Fruit fly (Drosophila melanogaster) whole organism, adult: ENCODE measurements around the gene CG6683.

ENCODE experiments used
- CG11617 ChIP-seq: fragments of 200-800 bp; sonication (Bioruptor generic); optimal IDR thresholded peaks from 2 replicates; lab custom pipeline; 2017; ENCODE audit warnings: mild to moderate bottlenecking, missing biosample characterization, missing genetic modification reagents, missing genetic modification characterization
- CG12768 ChIP-seq: fragments of 200-800 bp; sonication (Bioruptor generic); optimal IDR thresholded peaks from 2 replicates; lab custom pipeline; 2017; ENCODE audit warnings: missing biosample characterization, missing genetic modification characterization, mild to moderate bottlenecking, moderate library complexity, missing genetic modification reagents
- CG14711 ChIP-seq: fragments of 200-800 bp; sonication (Bioruptor generic); optimal IDR thresholded peaks from 2 replicates; lab custom pipeline; 2018; ENCODE audit warnings: missing biosample characterization, mild to moderate bottlenecking, missing genetic modification characterization, moderate library complexity
- CG1620 ChIP-seq: fragments of 200-800 bp; sonication (Bioruptor generic); optimal IDR thresholded peaks from 2 replicates; lab custom pipeline; 2016; ENCODE audit warnings: missing biosample characterization, missing genetic modification characterization
- CG33017 ChIP-seq: fragments of 200-800 bp; sonication (Bioruptor generic); optimal IDR thresholded peaks from 2 replicates; lab custom pipeline; 2018; ENCODE audit warnings: missing biosample characterization, mild to moderate bottlenecking, missing genetic modification characterization, moderate library complexity
- CG5204 ChIP-seq: fragments of 200-800 bp; sonication (Bioruptor generic); optimal IDR thresholded peaks from 2 replicates; lab custom pipeline; 2016; ENCODE audit warnings: missing biosample characterization, missing genetic modification characterization
- CG7045 ChIP-seq: fragments of 200-800 bp; sonication (Bioruptor generic); optimal IDR thresholded peaks from 2 replicates; lab custom pipeline; 2017; ENCODE audit warnings: missing biosample characterization, mild to moderate bottlenecking, missing genetic modification characterization
- CG7101 ChIP-seq: fragments of 200-800 bp; sonication (Bioruptor generic); optimal IDR thresholded peaks from 2 replicates; lab custom pipeline; 2018; ENCODE audit warnings: missing biosample characterization, mild to moderate bottlenecking, missing genetic modification characterization, moderate library complexity
- Clk ChIP-seq: fragments of 200-800 bp; sonication (Bioruptor generic); optimal IDR thresholded peaks from 2 replicates; lab custom pipeline; 2017; ENCODE audit warnings: missing biosample characterization, missing genetic modification characterization
- Crg-1 ChIP-seq: fragments of 200-800 bp; sonication (Bioruptor generic); optimal IDR thresholded peaks from 2 replicates; lab custom pipeline; 2016; ENCODE audit warnings: missing biosample characterization, missing genetic modification characterization
- Hr96 ChIP-seq: fragments of 200-800 bp; sonication (Bioruptor generic); optimal IDR thresholded peaks from 2 replicates; lab custom pipeline; 2016; ENCODE audit warnings: missing biosample characterization, missing genetic modification characterization
- Mnt ChIP-seq: fragments of 200-800 bp; sonication (Bioruptor generic); optimal IDR thresholded peaks from 2 replicates; lab custom pipeline; 2016; ENCODE audit warnings: missing biosample characterization, mild to moderate bottlenecking, missing genetic modification characterization
- bab1 ChIP-seq: fragments of 200-800 bp; sonication (Bioruptor generic); optimal IDR thresholded peaks from 3 replicates; lab custom pipeline; 2019; ENCODE audit warnings: missing biosample characterization, mild to moderate bottlenecking, missing genetic modification characterization, moderate library complexity
- cic ChIP-seq: fragments of 200-800 bp; sonication (Bioruptor generic); optimal IDR thresholded peaks from 2 replicates; lab custom pipeline; 2017; ENCODE audit warnings: missing biosample characterization, mild to moderate bottlenecking, missing genetic modification characterization, moderate library complexity
- cnc ChIP-seq, 2 experiments: fragments of >200 bp; optimal IDR thresholded peaks; 2 replicates each; lab custom pipeline; 2017
- kay ChIP-seq: fragments of 200-800 bp; sonication (Bioruptor generic); peaks from one replicate; lab custom pipeline; 2016; ENCODE audit warnings: missing biosample characterization, missing genetic modification characterization, borderline replicate concordance
- ovo ChIP-seq: fragments of 200-800 bp; sonication (Bioruptor generic); optimal IDR thresholded peaks from 2 replicates; lab custom pipeline; 2016; ENCODE audit warnings: missing biosample characterization, missing genetic modification characterization
- pad ChIP-seq: fragments of 200-800 bp; sonication (Bioruptor generic); optimal IDR thresholded peaks from 3 replicates; lab custom pipeline; 2017; ENCODE audit warnings: missing biosample characterization, missing genetic modification characterization, mild to moderate bottlenecking, moderate library complexity, missing genetic modification reagents
- tj ChIP-seq: fragments of 200-800 bp; sonication (Bioruptor generic); optimal IDR thresholded peaks from 3 replicates; lab custom pipeline; 2017; ENCODE audit warnings: missing biosample characterization, mild to moderate bottlenecking, missing genetic modification characterization, moderate library complexity
- toe ChIP-seq: fragments of 200-800 bp; sonication (Bioruptor generic); optimal IDR thresholded peaks from 2 replicates; lab custom pipeline; 2016; ENCODE audit warnings: missing biosample characterization, missing genetic modification characterization

Gene CG6683

DNA sequence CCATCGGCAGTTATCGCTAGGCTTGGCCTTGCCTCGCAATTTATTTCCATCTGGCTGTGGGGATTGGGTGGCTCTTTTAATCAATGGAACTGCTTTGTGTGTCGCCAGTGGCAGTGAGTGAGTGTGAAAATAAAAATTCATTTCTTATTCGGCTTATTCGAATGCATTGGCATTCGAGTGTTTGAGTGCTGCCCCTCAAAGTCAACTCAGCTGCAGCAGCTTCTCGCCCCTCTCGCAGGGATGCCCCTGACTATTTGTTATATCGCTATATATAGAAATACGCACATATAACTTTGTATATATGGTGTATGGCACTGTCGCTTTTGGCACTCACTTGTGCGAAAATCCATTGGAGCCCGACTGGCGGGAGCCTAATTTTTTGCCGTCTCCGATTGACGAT, 36.1 kb upstream of the CG6683 start:
- TF ChIP-seq cic (GFP tag; lab: Kevin White, UChicago) = no peak
- no peak for TF ChIP-seq CG12768 (GFP tag; lab: Kevin White, UChicago)
- TF ChIP-seq CG5204 (GFP tag; lab: Kevin White, UChicago) = no peak
- no peak for TF ChIP-seq tj (GFP tag; lab: Kevin White, UChicago)
- TF ChIP-seq Mnt (GFP tag; lab: Kevin White, UChicago) = no peak
- TF ChIP-seq cnc (optimal IDR thresholded peaks at IDR 0.05; lab: Kevin White, UChicago) = no peak

DNA sequence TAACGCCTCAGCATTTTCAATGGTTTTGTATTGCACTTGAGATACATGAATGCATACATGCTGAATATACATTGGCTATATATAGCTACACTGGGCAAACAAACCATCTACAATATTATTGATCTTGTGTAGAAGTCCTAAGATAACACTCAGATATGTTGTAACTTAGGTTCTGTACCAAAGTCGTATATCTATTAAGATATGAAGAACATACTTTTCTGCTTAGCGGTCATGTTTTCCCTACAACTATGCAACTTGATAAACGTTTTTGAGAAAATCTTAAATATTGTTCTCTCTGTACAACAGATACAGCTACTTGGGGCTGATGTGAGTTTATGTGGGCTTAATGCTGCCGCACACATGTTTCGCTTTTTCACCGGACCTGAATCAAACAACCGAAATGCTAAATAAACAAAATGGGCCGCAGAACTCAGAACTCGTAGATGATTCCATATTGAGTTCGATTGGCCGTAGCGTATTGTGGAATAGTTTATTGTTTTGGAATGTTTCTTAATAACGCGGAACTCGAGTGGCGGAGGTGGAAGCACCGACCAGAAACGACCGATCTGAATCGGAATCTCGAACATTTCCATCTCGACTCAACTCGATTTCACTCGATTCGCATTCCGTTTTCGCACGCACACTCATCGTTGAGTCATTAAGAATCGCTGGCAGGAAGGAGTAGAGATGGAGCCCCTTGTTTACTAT, 34.6 kb upstream of the CG6683 start:
- no peak for TF ChIP-seq CG1620
- TF ChIP-seq CG12768 (GFP tag; lab: Kevin White, UChicago) = no peak
- TF ChIP-seq CG14711 (tag; lab: Kevin White, UChicago) = peak; percentile 46
- no peak for TF ChIP-seq Hr96 (GFP tag; lab: Kevin White, UChicago)
- no peak for TF ChIP-seq cic (GFP tag; lab: Kevin White, UChicago)
- peak; percentile 28 for TF ChIP-seq bab1 (GFP tag; lab: Kevin White, UChicago)
- peak; percentile 97 for TF ChIP-seq tj (GFP tag; lab: Kevin White, UChicago)
- TF ChIP-seq CG7101 (tag; lab: Kevin White, UChicago) = peak; percentile 33
- TF ChIP-seq toe = no peak

DNA sequence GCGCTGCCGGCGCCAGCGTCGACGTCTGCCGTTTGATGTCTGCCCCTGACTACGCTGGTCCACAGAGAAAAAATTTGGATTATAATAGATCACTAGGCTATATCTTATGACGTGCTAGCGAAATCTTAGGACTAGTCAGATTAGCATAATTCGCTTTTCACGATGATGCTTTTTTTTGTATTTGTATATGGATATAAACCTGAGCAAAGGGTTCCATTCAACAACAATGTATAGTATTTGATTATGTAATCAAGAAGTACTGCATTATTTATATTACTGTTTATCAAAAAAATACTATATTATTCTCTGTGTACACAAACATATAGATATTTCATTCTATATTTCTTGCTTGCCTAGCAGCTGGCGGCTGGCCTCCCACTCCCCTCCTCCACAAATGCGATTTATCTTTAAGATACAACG, 32.4 kb upstream of the CG6683 start:
- TF ChIP-seq CG12768 (GFP tag; lab: Kevin White, UChicago) (peak; percentile 16), CG14711 (tag; lab: Kevin White, UChicago) (peak; percentile 52), CG5204 (GFP tag; lab: Kevin White, UChicago) (peak; percentile 29), tj (GFP tag; lab: Kevin White, UChicago) (peak; percentile 30), ovo (no peak), Hr96 (GFP tag; lab: Kevin White, UChicago) (no peak), CG33017 (tag; lab: Kevin White, UChicago) (peak; percentile 65), pad (GFP tag; lab: Kevin White, UChicago) (peak; percentile 14), CG11617 (GFP tag; lab: Kevin White, UChicago) (peak; percentile 41), Mnt (GFP tag; lab: Kevin White, UChicago) (no peak), kay (peak; percentile 91), Crg-1 (GFP tag; lab: Kevin White, UChicago) (no peak), cic (GFP tag; lab: Kevin White, UChicago) (peak; percentile 81), CG1620 (no peak), CG7045 (GFP tag; lab: Kevin White, UChicago) (peak; percentile 37), Clk (GFP tag; lab: Kevin White, UChicago) (no peak), CG7101 (tag; lab: Kevin White, UChicago) (peak; percentile 73), bab1 (GFP tag; lab: Kevin White, UChicago) (no peak), toe (peak; percentile 43)

DNA sequence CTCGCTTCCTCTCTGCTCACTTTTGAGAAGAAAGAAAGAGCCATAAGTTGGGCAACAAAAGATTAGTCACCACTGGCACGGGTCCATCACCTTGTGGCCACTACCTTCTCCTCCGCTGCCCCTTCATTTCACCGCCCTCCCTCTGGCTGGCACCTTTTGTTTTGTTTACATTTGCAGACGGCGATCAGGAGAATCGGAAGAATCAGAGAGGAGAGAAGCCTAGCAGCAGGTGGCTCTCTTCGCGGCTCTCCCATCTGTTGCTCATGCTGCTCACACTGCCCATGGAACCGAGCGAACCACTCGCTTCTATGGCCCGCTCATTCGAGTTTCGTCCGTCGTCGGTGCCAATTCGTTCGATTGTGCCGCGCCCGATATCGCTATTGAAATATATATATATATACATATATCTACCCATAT, 31.6 kb upstream of the CG6683 start:
- TF ChIP-seq CG33017 (tag; lab: Kevin White, UChicago) (peak; percentile 56), cic (GFP tag; lab: Kevin White, UChicago) (peak; percentile 66), Clk (GFP tag; lab: Kevin White, UChicago) (peak; percentile 12), ovo (no peak), cnc (optimal IDR thresholded peaks at IDR 0.05; lab: Kevin White, UChicago) (no peak), CG14711 (tag; lab: Kevin White, UChicago) (peak; percentile 28), tj (GFP tag; lab: Kevin White, UChicago) (peak; percentile 65), toe (peak; percentile 48), kay (peak; percentile 97), CG5204 (GFP tag; lab: Kevin White, UChicago) (no peak), Mnt (GFP tag; lab: Kevin White, UChicago) (peak; percentile 86), Hr96 (GFP tag; lab: Kevin White, UChicago) (no peak), pad (GFP tag; lab: Kevin White, UChicago) (peak; percentile 43), CG11617 (GFP tag; lab: Kevin White, UChicago) (peak; percentile 49), CG12768 (GFP tag; lab: Kevin White, UChicago) (peak; percentile 67), CG7045 (GFP tag; lab: Kevin White, UChicago) (peak; percentile 4), bab1 (GFP tag; lab: Kevin White, UChicago) (peak; percentile 21), Crg-1 (GFP tag; lab: Kevin White, UChicago) (peak; percentile 25), CG7101 (tag; lab: Kevin White, UChicago) (peak; percentile 47), CG1620 (peak; percentile 30)

DNA sequence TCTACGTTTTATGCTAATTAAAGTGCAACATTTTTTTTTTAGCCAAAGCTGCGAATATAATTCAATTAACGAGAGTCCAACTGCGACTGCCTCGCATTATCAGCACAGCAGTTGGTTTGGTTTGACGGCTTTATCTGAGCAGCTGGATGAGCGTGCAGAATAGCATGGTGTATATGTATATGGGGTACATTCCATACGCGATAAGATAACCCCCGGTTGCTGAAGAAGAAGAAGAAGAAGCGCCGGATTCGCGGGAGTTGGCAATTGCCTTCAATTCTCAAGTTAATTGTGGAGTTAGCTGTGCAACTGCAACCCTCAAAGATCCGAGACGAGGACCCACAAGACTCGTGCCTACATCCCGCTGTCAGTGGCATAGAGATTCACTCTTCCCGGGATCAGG, 30.8 kb upstream of the CG6683 start:
- TF ChIP-seq CG7101 (tag; lab: Kevin White, UChicago) = no peak
- TF ChIP-seq CG12768 (GFP tag; lab: Kevin White, UChicago) = peak; percentile 9

DNA sequence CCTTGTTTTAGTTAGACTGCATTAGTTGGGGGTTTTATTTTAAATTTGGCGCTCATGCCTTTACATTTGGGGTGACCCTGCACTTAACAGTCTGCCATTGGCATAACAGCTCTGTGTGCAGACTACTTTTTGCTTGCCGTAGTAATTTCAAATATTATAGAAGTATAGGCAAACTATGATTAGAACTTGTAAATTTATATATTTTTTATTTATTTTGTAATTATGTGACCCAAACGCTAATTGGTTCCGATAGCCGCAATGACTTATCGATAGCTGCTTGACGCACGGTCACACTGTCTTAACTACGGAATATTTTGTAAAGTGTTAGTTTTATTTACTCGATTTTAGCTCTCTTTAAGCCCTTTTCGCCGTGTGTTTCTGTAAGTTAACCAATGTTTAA, 30.0 kb upstream of the CG6683 start, which contains the start of gene rhea:
Gene rhea (plus strand): TSS at position 292 of the 400 bp plus-strand sequence.
- TF ChIP-seq Clk (GFP tag; lab: Kevin White, UChicago) (no peak), kay (peak; percentile 1), CG7045 (GFP tag; lab: Kevin White, UChicago) (no peak), CG11617 (GFP tag; lab: Kevin White, UChicago) (peak; percentile 6), CG7101 (tag; lab: Kevin White, UChicago) (no peak), CG14711 (tag; lab: Kevin White, UChicago) (peak; percentile 37), CG5204 (GFP tag; lab: Kevin White, UChicago) (peak; percentile 0), cic (GFP tag; lab: Kevin White, UChicago) (no peak), tj (GFP tag; lab: Kevin White, UChicago) (peak; percentile 53), bab1 (GFP tag; lab: Kevin White, UChicago) (peak; percentile 47), CG1620 (peak; percentile 5)
